Fruit fly (Drosophila melanogaster) whole organism, wandering third instar larva: ENCODE measurements around the gene Bili.

ENCODE experiments used
- Abd-B ChIP-seq: fragments of >200 bp; optimal IDR thresholded peaks from 2 replicates; lab custom pipeline; 2017; ENCODE audit warnings: missing biosample characterization, missing genetic modification characterization
- CG32264 ChIP-seq: fragments of 200-800 bp; sonication (Bioruptor generic); optimal IDR thresholded peaks from 2 replicates; lab custom pipeline; 2016; ENCODE audit warnings: missing biosample characterization, missing genetic modification characterization
- CG9705 ChIP-seq: fragments of 200-800 bp; sonication (Bioruptor generic); optimal IDR thresholded peaks from 2 replicates; lab custom pipeline; 2018; ENCODE audit warnings: missing biosample characterization, mild to moderate bottlenecking, missing genetic modification characterization
- CrebA ChIP-seq: fragments of 200-800 bp; sonication (Bioruptor generic); optimal IDR thresholded peaks from 2 replicates; lab custom pipeline; 2016; ENCODE audit warnings: missing biosample characterization, mild to moderate bottlenecking, missing genetic modification characterization, borderline replicate concordance
- Dfd ChIP-seq: fragments of >200 bp; optimal IDR thresholded peaks from 2 replicates; lab custom pipeline; 2017; ENCODE audit warnings: missing biosample characterization, missing genetic modification characterization
- Dif ChIP-seq: fragments of 200-275, 200-300 bp; sonication (Bioruptor generic); optimal IDR thresholded peaks from 2 replicates; lab custom pipeline; 2018; ENCODE audit warnings: missing biosample characterization, missing genetic modification characterization; ENCODE audit not compliant: partially characterized antibody
- GATAd ChIP-seq: sonication (Bioruptor generic); optimal IDR thresholded peaks from 2 replicates; lab custom pipeline; 2016; ENCODE audit warnings: missing biosample characterization, missing genetic modification characterization
- HLH106 ChIP-seq: fragments of 200-800 bp; optimal IDR thresholded peaks from 3 replicates; lab custom pipeline; 2019; ENCODE audit warnings: missing biosample characterization, mild to moderate bottlenecking, missing genetic modification characterization, moderate library complexity
- Hnf4 ChIP-seq: fragments of 200-800 bp; sonication (Bioruptor generic); optimal IDR thresholded peaks from 2 replicates; lab custom pipeline; 2016; ENCODE audit warnings: missing biosample characterization, mild to moderate bottlenecking, missing genetic modification characterization
- Hr78 ChIP-seq: fragments of >200 bp; optimal IDR thresholded peaks from 2 replicates; lab custom pipeline; 2017; ENCODE audit warnings: missing biosample characterization, missing genetic modification characterization
- Hr83 ChIP-seq: fragments of 200-300 bp; sonication (Bioruptor generic); optimal IDR thresholded peaks from 2 replicates; lab custom pipeline; 2016; ENCODE audit warnings: missing biosample characterization, mild to moderate bottlenecking, missing genetic modification characterization, moderate library complexity; ENCODE audit not compliant: poor library complexity, severe bottlenecking
- Jra ChIP-seq: sonication (Bioruptor generic); optimal IDR thresholded peaks from 2 replicates; lab custom pipeline; 2016; ENCODE audit warnings: missing biosample characterization, missing genetic modification characterization
- Mio ChIP-seq: sonication (Bioruptor generic); optimal IDR thresholded peaks from 2 replicates; lab custom pipeline; 2016; ENCODE audit warnings: missing biosample characterization, missing genetic modification characterization
- Myc ChIP-seq: fragments of >200 bp; optimal IDR thresholded peaks from 2 replicates; lab custom pipeline; 2017
- N ChIP-seq: fragments of >200 bp; optimal IDR thresholded peaks from 2 replicates; lab custom pipeline; 2018; ENCODE audit warnings: missing biosample characterization, missing external identifiers, missing genetic modification characterization
- OdsH ChIP-seq: fragments of 200-800 bp; sonication (Bioruptor generic); optimal IDR thresholded peaks from 2 replicates; lab custom pipeline; 2016; ENCODE audit warnings: missing biosample characterization, mild to moderate bottlenecking, missing genetic modification characterization
- Rel ChIP-seq, 2 experiments: fragments of 200-800 bp; sonication (Bioruptor generic) in 1 of 2; optimal IDR thresholded peaks; 2 replicates in 1 of 2; 3 replicates in 1 of 2; lab custom pipeline; 2016 to 2019; ENCODE audit warnings: mild to moderate bottlenecking in 2 of 2, missing biosample characterization in 2 of 2, missing genetic modification characterization in 2 of 2, moderate library complexity in 1 of 2
- Sp1 ChIP-seq: fragments of 200-800 bp; sonication (Bioruptor generic); optimal IDR thresholded peaks from 3 replicates; lab custom pipeline; 2019; ENCODE audit warnings: missing biosample characterization, mild to moderate bottlenecking, missing genetic modification characterization, moderate library complexity
- Vsx2 ChIP-seq: fragments of 200-300, 225-300 bp; sonication (Bioruptor generic); optimal IDR thresholded peaks from 2 replicates; lab custom pipeline; 2018; ENCODE audit warnings: missing biosample characterization, missing genetic modification characterization; ENCODE audit not compliant: partially characterized antibody
- br ChIP-seq: fragments of 200-800 bp; sonication (Bioruptor generic); optimal IDR thresholded peaks from 2 replicates; lab custom pipeline; 2016; ENCODE audit warnings: missing biosample characterization, missing genetic modification characterization
- brk ChIP-seq: fragments of 200-800 bp; sonication (Bioruptor generic); optimal IDR thresholded peaks from 2 replicates; lab custom pipeline; 2016; ENCODE audit warnings: missing biosample characterization, mild to moderate bottlenecking, missing genetic modification characterization
- dl ChIP-seq, 2 experiments: fragments of 175-275, 200-275 bp in 1 of 2; fragments of 200-275 bp in 1 of 2; sonication (Bioruptor generic); optimal IDR thresholded peaks; lab custom pipeline; 2018; ENCODE audit warnings: mild to moderate bottlenecking in 2 of 2, missing biosample characterization in 2 of 2, missing genetic modification characterization in 2 of 2, moderate library complexity in 2 of 2; ENCODE audit not compliant: partially characterized antibody in 2 of 2, insufficient read depth in 1 of 2
- dmrt93B ChIP-seq: fragments of 200-800 bp; sonication (Bioruptor generic); optimal IDR thresholded peaks from 2 replicates; lab custom pipeline; 2018; ENCODE audit warnings: missing biosample characterization, mild to moderate bottlenecking, missing genetic modification characterization
- dsf ChIP-seq: sonication (Bioruptor generic); optimal IDR thresholded peaks from 2 replicates; lab custom pipeline; 2016; ENCODE audit warnings: missing biosample characterization, missing genetic modification characterization, borderline replicate concordance
- ey ChIP-seq: fragments of 200-800 bp; sonication (Bioruptor generic); optimal IDR thresholded peaks from 2 replicates; lab custom pipeline; 2016; ENCODE audit warnings: missing biosample characterization, missing genetic modification characterization
- foxo ChIP-seq, 2 experiments: fragments of 200-800 bp; sonication (Bioruptor generic); optimal IDR thresholded peaks; 2 replicates in 1 of 2; 3 replicates in 1 of 2; lab custom pipeline; 2016 to 2017; ENCODE audit warnings: missing biosample characterization in 2 of 2, missing genetic modification characterization in 2 of 2
- fru ChIP-seq: fragments of 200-800 bp; sonication (Bioruptor generic); optimal IDR thresholded peaks from 3 replicates; lab custom pipeline; 2016; ENCODE audit warnings: missing biosample characterization, mild to moderate bottlenecking, missing genetic modification characterization
- h ChIP-seq: fragments of 200-800 bp; sonication (Bioruptor generic); optimal IDR thresholded peaks from 3 replicates; lab custom pipeline; 2016; ENCODE audit warnings: missing biosample characterization, mild to moderate bottlenecking, missing genetic modification characterization
- jim ChIP-seq: fragments of 175-275, 200-325 bp; sonication (Bioruptor generic); optimal IDR thresholded peaks from 2 replicates; lab custom pipeline; 2016; ENCODE audit warnings: missing biosample characterization, mild to moderate bottlenecking, missing genetic modification characterization
- lola ChIP-seq: fragments of >200 bp; optimal IDR thresholded peaks from 2 replicates; lab custom pipeline; 2017; ENCODE audit warnings: missing biosample characterization, missing genetic modification characterization
- pan ChIP-seq: fragments of >200 bp; optimal IDR thresholded peaks from 2 replicates; lab custom pipeline; 2017
- psq ChIP-seq: fragments of 200-800 bp; sonication (Bioruptor generic); optimal IDR thresholded peaks from 3 replicates; lab custom pipeline; 2017; ENCODE audit warnings: missing biosample characterization, mild to moderate bottlenecking, missing genetic modification characterization, moderate library complexity
- rgr ChIP-seq: fragments of 200-800 bp; sonication (Bioruptor generic); optimal IDR thresholded peaks from 3 replicates; lab custom pipeline; 2016; ENCODE audit warnings: missing biosample characterization, mild to moderate bottlenecking, missing genetic modification characterization
- sage ChIP-seq: fragments of 200-800 bp; sonication (Bioruptor generic); optimal IDR thresholded peaks from 2 replicates; lab custom pipeline; 2016; ENCODE audit warnings: missing biosample characterization, mild to moderate bottlenecking, missing genetic modification characterization
- sv ChIP-seq: fragments of 200-800 bp; sonication (Bioruptor generic); optimal IDR thresholded peaks from 3 replicates; lab custom pipeline; 2016; ENCODE audit warnings: missing biosample characterization, missing genetic modification characterization
- tai ChIP-seq: sonication (Bioruptor generic); optimal IDR thresholded peaks from 2 replicates; lab custom pipeline; 2016; ENCODE audit warnings: missing biosample characterization, missing genetic modification characterization
- usp ChIP-seq: fragments of >200 bp; optimal IDR thresholded peaks from 2 replicates; lab custom pipeline; 2017; ENCODE audit warnings: missing biosample characterization, missing genetic modification characterization
- woc ChIP-seq: sonication (Bioruptor generic); optimal IDR thresholded peaks from 2 replicates; lab custom pipeline; 2016; ENCODE audit warnings: missing biosample characterization, mild to moderate bottlenecking, missing genetic modification characterization

Gene Bili

DNA sequence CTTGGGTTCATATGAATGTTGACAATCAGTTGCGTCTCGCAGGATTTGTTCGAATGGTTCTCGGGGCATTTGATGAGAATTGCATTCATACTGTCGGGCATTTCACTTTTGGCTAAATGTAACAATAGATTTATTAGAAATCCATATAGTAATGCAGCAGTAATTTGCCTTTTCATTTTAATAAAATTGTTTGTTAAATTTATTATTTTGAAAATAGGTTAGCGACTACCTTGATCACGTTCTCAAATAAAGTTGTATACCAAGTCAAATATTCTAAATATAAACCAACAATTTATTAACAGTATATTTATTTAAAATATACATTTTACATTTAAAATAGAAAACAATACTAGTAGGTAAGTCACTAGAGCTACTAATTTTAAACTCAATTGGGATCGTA is 22.2 kb upstream of the Bili start, which contains the start of gene CG34027:
TSS of gene CG34027 (minus strand) at position 101 of the 400 bp plus-strand sequence.
- no peak for TF ChIP-seq CG32264 (GFP tag; lab: Kevin White, UChicago)
- no peak for TF ChIP-seq Mio (GFP tag; lab: Kevin White, UChicago)
- no peak for TF ChIP-seq br (GFP tag; lab: Kevin White, UChicago)
- TF ChIP-seq usp = no peak
- TF ChIP-seq rgr = no peak
- no peak for TF ChIP-seq N
- TF ChIP-seq pan (lab: Kevin White, UChicago) = no peak
- TF ChIP-seq foxo (GFP tag; optimal IDR thresholded peaks at IDR 0.05; lab: Kevin White, UChicago) = no peak
- no peak for TF ChIP-seq Myc (lab: Kevin White, UChicago)
- TF ChIP-seq HLH106 (tag; lab: Kevin White, UChicago) = no peak
- no peak for TF ChIP-seq Hnf4
- no peak for TF ChIP-seq CG9705
- no peak for TF ChIP-seq tai (GFP tag; lab: Kevin White, UChicago)
- no peak for TF ChIP-seq brk (GFP tag; lab: Kevin White, UChicago)
- no peak for TF ChIP-seq GATAd (GFP tag; lab: Kevin White, UChicago)
- no peak for TF ChIP-seq woc
- no peak for TF ChIP-seq Vsx2 (GFP tag; lab: Kevin White, UChicago)
- no peak for TF ChIP-seq CrebA (GFP tag; lab: Kevin White, UChicago)

DNA sequence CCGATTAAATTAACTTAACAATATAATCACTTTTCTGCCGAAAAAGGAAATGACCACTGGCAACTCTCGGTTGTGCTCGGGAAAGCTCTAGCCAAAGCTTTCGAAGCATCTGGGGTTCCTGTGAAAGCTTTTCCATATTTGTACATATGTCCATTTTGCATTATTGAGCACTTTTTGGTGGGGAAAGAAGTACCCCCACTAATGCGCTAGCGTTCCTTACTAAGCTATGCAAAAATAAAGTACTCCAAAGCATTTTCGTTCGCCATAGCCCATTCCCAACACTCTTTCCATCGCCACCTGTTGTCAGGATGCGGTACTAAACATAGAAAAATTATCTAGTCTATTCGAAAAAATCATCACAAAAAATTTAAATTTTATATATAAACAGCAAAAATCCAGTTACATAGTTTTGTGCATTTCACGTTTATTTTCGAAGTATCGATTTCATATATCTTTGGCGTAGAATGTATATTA is 18.6 kb upstream of the Bili start, which contains the start of gene Nepl16:
TSS of gene Nepl16 (minus strand) at position 51 of the 474 bp plus-strand sequence.
- no peak for TF ChIP-seq sv (GFP tag; lab: Kevin White, UChicago)
- no peak for TF ChIP-seq br (GFP tag; lab: Kevin White, UChicago)
- no peak for TF ChIP-seq dmrt93B (GFP tag; lab: Kevin White, UChicago)
- TF ChIP-seq OdsH (GFP tag; lab: Kevin White, UChicago) = no peak
- TF ChIP-seq Hnf4 = no peak
- TF ChIP-seq ey (GFP tag; lab: Kevin White, UChicago) = no peak
- TF ChIP-seq Hr83 (GFP tag; lab: Kevin White, UChicago) = no peak
- no peak for TF ChIP-seq HLH106 (tag; lab: Kevin White, UChicago)
- TF ChIP-seq dsf = no peak
- TF ChIP-seq h (GFP tag; lab: Kevin White, UChicago) = no peak
- no peak for TF ChIP-seq N
- TF ChIP-seq lola (GFP tag; lab: Kevin White, UChicago) = no peak
- TF ChIP-seq Mio (GFP tag; lab: Kevin White, UChicago) = no peak
- TF ChIP-seq Myc (lab: Kevin White, UChicago) = no peak
- no peak for TF ChIP-seq Vsx2 (GFP tag; lab: Kevin White, UChicago)
- no peak for TF ChIP-seq rgr

DNA sequence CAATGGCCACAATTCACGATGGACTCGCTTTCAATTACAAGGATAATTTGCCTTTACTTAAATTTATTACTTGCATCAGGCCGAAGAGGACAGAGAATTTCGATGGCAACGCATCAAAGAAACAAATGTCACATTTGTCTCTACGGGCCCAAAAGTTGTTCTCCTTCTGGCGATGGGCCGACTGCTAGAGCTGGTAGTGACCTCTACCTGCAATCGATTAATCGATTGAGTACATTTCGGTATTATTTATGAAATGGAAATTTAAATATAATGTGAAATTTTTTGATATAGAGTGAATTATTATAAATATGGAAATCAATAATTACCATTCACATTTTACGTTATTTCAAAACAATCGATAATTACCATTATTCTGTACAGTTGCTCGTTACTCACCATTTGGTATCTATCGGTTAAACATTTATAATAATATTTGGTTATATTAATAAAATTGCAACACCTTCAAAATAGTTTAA is 8.3 kb upstream of the Bili start, which contains the start of the genes CG31510 and TTLL5:
TSS of gene CG31510 (minus strand) at position 185 of the 476 bp plus-strand sequence.
TSS of gene TTLL5 (minus strand) at position 185 of the 476 bp plus-strand sequence.
- no peak for TF ChIP-seq Jra
- TF ChIP-seq OdsH (GFP tag; lab: Kevin White, UChicago) = no peak
- TF ChIP-seq woc = peak; percentile 42
- no peak for TF ChIP-seq Mio (GFP tag; lab: Kevin White, UChicago)
- no peak for TF ChIP-seq pan (lab: Kevin White, UChicago)
- TF ChIP-seq Rel (GFP tag; optimal IDR thresholded peaks at IDR 0.05; lab: Kevin White, UChicago) = no peak
- no peak for TF ChIP-seq Rel (tag; optimal IDR thresholded peaks at IDR 0.05; lab: Kevin White, UChicago)
- TF ChIP-seq psq = no peak
- no peak for TF ChIP-seq Hr83 (GFP tag; lab: Kevin White, UChicago)
- TF ChIP-seq Abd-B (GFP tag; lab: Kevin White, UChicago) = no peak
- TF ChIP-seq CG9705 = no peak
- TF ChIP-seq dmrt93B (GFP tag; lab: Kevin White, UChicago) = no peak
- no peak for TF ChIP-seq brk (GFP tag; lab: Kevin White, UChicago)
- no peak for TF ChIP-seq h (GFP tag; lab: Kevin White, UChicago)
- TF ChIP-seq N = no peak
- no peak for TF ChIP-seq dl (GFP tag; optimal IDR thresholded peaks at IDR 0.05; lab: Kevin White, UChicago; ENCODE audit: insufficient read depth in 1 of 2, partially characterized antibody in 2 of 2)
- no peak for TF ChIP-seq fru (GFP tag; lab: Kevin White, UChicago)
- no peak for TF ChIP-seq dsf
- no peak for TF ChIP-seq Sp1 (GFP tag; lab: Kevin White, UChicago)
- TF ChIP-seq HLH106 (tag; lab: Kevin White, UChicago) = no peak
- TF ChIP-seq Myc (lab: Kevin White, UChicago) = peak; percentile 25
- no peak for TF ChIP-seq Vsx2 (GFP tag; lab: Kevin White, UChicago)
- TF ChIP-seq lola (GFP tag; lab: Kevin White, UChicago) = peak; percentile 30
- TF ChIP-seq jim = no peak
- no peak for TF ChIP-seq Dfd (GFP tag; lab: Kevin White, UChicago)
- TF ChIP-seq Hr78 = no peak
- no peak for TF ChIP-seq rgr
- TF ChIP-seq Hnf4 = peak; percentile 31
- TF ChIP-seq tai (GFP tag; lab: Kevin White, UChicago) = peak; percentile 5
- TF ChIP-seq CrebA (GFP tag; lab: Kevin White, UChicago) = no peak
- no peak for TF ChIP-seq CG32264 (GFP tag; lab: Kevin White, UChicago)
- no peak for TF ChIP-seq br (GFP tag; lab: Kevin White, UChicago)
- no peak for TF ChIP-seq foxo (GFP tag; optimal IDR thresholded peaks at IDR 0.05; lab: Kevin White, UChicago)
- no peak for TF ChIP-seq GATAd (GFP tag; lab: Kevin White, UChicago)
- TF ChIP-seq sage = no peak
- no peak for TF ChIP-seq usp
- no peak for TF ChIP-seq sv (GFP tag; lab: Kevin White, UChicago)
- TF ChIP-seq ey (GFP tag; lab: Kevin White, UChicago) = no peak
- no peak for TF ChIP-seq Dif (GFP tag; lab: Kevin White, UChicago)
